Worm (Caenorhabditis elegans) whole organism, L3 larva: ENCODE measurements around the gene ttr-42.

ENCODE experiments used
- ama-1 ChIP-seq: fragments of 150-350 bp; optimal IDR thresholded peaks from 2 replicates; lab custom pipeline; 2018
- ceh-82 ChIP-seq: fragments of 150-350 bp; optimal IDR thresholded peaks from 2 replicates; lab custom pipeline; 2014; ENCODE audit warnings: missing biosample characterization, missing genetic modification characterization
- elt-3 ChIP-seq, 3 experiments: fragments of 150-350 bp in 1 of 3; sonication (generic microtip) in 2 of 3; optimal IDR thresholded peaks; 2 replicates in 2 of 3; 4 replicates in 1 of 3; lab custom pipeline; 2014 to 2017; ENCODE audit warnings: missing biosample characterization in 3 of 3, missing genetic modification characterization in 3 of 3
- fos-1 ChIP-seq: fragments of 150-350 bp; optimal IDR thresholded peaks from 2 replicates; lab custom pipeline; 2014; ENCODE audit warnings: missing biosample characterization, missing genetic modification characterization
- nhr-11 ChIP-seq: fragments of 150-350 bp; optimal IDR thresholded peaks from 2 replicates; lab custom pipeline; 2014; ENCODE audit warnings: missing biosample characterization, missing genetic modification characterization
- nhr-28 ChIP-seq: fragments of 150-350 bp; optimal IDR thresholded peaks from 2 replicates; lab custom pipeline; 2014; ENCODE audit warnings: missing biosample characterization, missing genetic modification characterization
- nhr-76 ChIP-seq: fragments of 150-350 bp; sonication (generic microtip); optimal IDR thresholded peaks from 5 replicates; lab custom pipeline; 2014; ENCODE audit warnings: missing biosample characterization, missing genetic modification characterization
- nhr-77 ChIP-seq: fragments of 150-350 bp; optimal IDR thresholded peaks from 2 replicates; lab custom pipeline; 2014; ENCODE audit warnings: missing biosample characterization, missing genetic modification characterization
- pha-4 ChIP-seq: fragments of 150-350 bp; optimal IDR thresholded peaks from 2 replicates; lab custom pipeline; 2014; ENCODE audit warnings: missing biosample characterization, missing genetic modification reagents, missing genetic modification characterization
- sea-2 ChIP-seq: fragments of 150-350 bp; sonication (generic microtip); optimal IDR thresholded peaks from 4 replicates; lab custom pipeline; 2014; ENCODE audit warnings: missing biosample characterization, missing genetic modification reagents, missing genetic modification characterization
- unc-62 ChIP-seq: fragments of 150-350 bp; sonication (generic microtip); optimal IDR thresholded peaks from 4 replicates; lab custom pipeline; 2014; ENCODE audit warnings: missing biosample characterization, missing genetic modification reagents, missing genetic modification characterization
- zag-1 ChIP-seq: fragments of 150-350 bp; optimal IDR thresholded peaks from 2 replicates; lab custom pipeline; 2014; ENCODE audit warnings: missing biosample characterization, missing genetic modification characterization
- ztf-4 ChIP-seq: fragments of 150-350 bp; optimal IDR thresholded peaks from 2 replicates; lab custom pipeline; 2014; ENCODE audit warnings: missing biosample characterization, missing genetic modification characterization

- TF ChIP-seq sea-2 = no peak
- no peak for TF ChIP-seq ceh-82 (tag; lab: Kevin White, UChicago)
- no peak for TF ChIP-seq fos-1
- TF ChIP-seq elt-3 (tag; optimal IDR thresholded peaks at IDR 0.05; lab: Kevin White, UChicago) = no peak
- TF ChIP-seq zag-1 (tag; lab: Kevin White, UChicago) = no peak
- no peak for TF ChIP-seq nhr-77
- TF ChIP-seq ztf-4 = no peak
- TF ChIP-seq nhr-28 (tag; lab: Kevin White, UChicago) = no peak
- no peak for TF ChIP-seq pha-4 (tag; lab: Kevin White, UChicago)
- no peak for TF ChIP-seq unc-62 (GFP tag; lab: Kevin White, UChicago)
- no peak for TF ChIP-seq ama-1
- TF ChIP-seq nhr-11 (tag; lab: Kevin White, UChicago) = no peak
- TF ChIP-seq nhr-76 (tag; lab: Kevin White, UChicago) = no peak
Measured at ce11 chrX:2543353-2543752, 34.2 kb upstream of the ttr-42 start.
